Worm (Caenorhabditis elegans): ENCODE measurements around the gene F21C10.4.
A peak's percentile ranks its signal among the peaks of the same experiment; 100 is the strongest.

The F21C10.4 gene

ce11 chrV:9172989-9173388 lies 46.6 kb downstream of the F21C10.4 start, which contains the start of gene gad-3:
Gene gad-3 (minus strand): TSS chrV:9173005.
- no peak for TF ChIP-seq elt-1 (tag; optimal IDR thresholded peaks at IDR 0.05)
- no peak for TF ChIP-seq egl-5 (tag; optimal IDR thresholded peaks at IDR 0.05)
- no peak for TF ChIP-seq aly-2 (tag; optimal IDR thresholded peaks at IDR 0.05)
- no peak for TF ChIP-seq daf-12 (tag; optimal IDR thresholded peaks at IDR 0.05)
- TF ChIP-seq fkh-2 (tag; optimal IDR thresholded peaks at IDR 0.05), result no peak
- TF ChIP-seq pha-4 (tag; optimal IDR thresholded peaks at IDR 0.05), result peak; percentile 52
- peak; percentile 52 for TF ChIP-seq pqm-1 (tag; optimal IDR thresholded peaks at IDR 0.05)
- TF ChIP-seq elt-2 (tag; optimal IDR thresholded peaks at IDR 0.05), result peak; percentile 63
- no peak for TF ChIP-seq fos-1 (tag; optimal IDR thresholded peaks at IDR 0.05)

- no peak for TF ChIP-seq zag-1 (tag; optimal IDR thresholded peaks at IDR 0.05)
Observed at ce11 chrV:9173789-9174188, 47.4 kb downstream of the F21C10.4 start, which contains the start of gene pqn-16. Gene pqn-16 (plus strand): TSS chrV:9174089.

- TF ChIP-seq nhr-76 (tag; optimal IDR thresholded peaks at IDR 0.05) (no peak), aly-2 (tag; optimal IDR thresholded peaks at IDR 0.05) (no peak), elt-1 (tag; optimal IDR thresholded peaks at IDR 0.05) (peak; percentile 37), nhr-23 (tag; optimal IDR thresholded peaks at IDR 0.05) (peak; percentile 89), mml-1 (tag; optimal IDR thresholded peaks at IDR 0.05) (no peak), lin-39 (tag; optimal IDR thresholded peaks at IDR 0.05) (peak; percentile 7), nhr-237 (tag; optimal IDR thresholded peaks at IDR 0.05) (no peak), ceh-9 (tag; optimal IDR thresholded peaks at IDR 0.05) (no peak), ztf-4 (tag; optimal IDR thresholded peaks at IDR 0.05) (no peak), nhr-11 (tag; optimal IDR thresholded peaks at IDR 0.05) (no peak), egl-5 (tag; optimal IDR thresholded peaks at IDR 0.05) (peak; percentile 67), ceh-82 (tag; optimal IDR thresholded peaks at IDR 0.05) (peak; percentile 19), ceh-28 (tag; optimal IDR thresholded peaks at IDR 0.05) (peak; percentile 82), elt-2 (tag; optimal IDR thresholded peaks at IDR 0.05) (peak; percentile 71), nhr-12 (tag; optimal IDR thresholded peaks at IDR 0.05) (no peak), pha-4 (tag; optimal IDR thresholded peaks at IDR 0.05) (peak; percentile 95), nhr-67 (tag; optimal IDR thresholded peaks at IDR 0.05) (no peak), elt-3 (tag; optimal IDR thresholded peaks at IDR 0.05) (no peak), sea-2 (GFP tag; optimal IDR thresholded peaks at IDR 0.05) (no peak), pqm-1 (tag; optimal IDR thresholded peaks at IDR 0.05) (peak; percentile 73), hmg-11 (tag; optimal IDR thresholded peaks at IDR 0.05) (peak; percentile 71), snpc-4 (tag; optimal IDR thresholded peaks at IDR 0.05) (peak; percentile 88), nhr-43 (tag; optimal IDR thresholded peaks at IDR 0.05; ENCODE audit: poor library complexity, severe bottlenecking) (peak; percentile 77), R02D3.7 (tag; optimal IDR thresholded peaks at IDR 0.05) (peak; percentile 75), lin-15B (tag; optimal IDR thresholded peaks at IDR 0.05) (peak; percentile 88), ZK546.5 (tag; optimal IDR thresholded peaks at IDR 0.05) (no peak), unc-62 (GFP tag; optimal IDR thresholded peaks at IDR 0.05) (peak; percentile 60), daf-12 (tag; optimal IDR thresholded peaks at IDR 0.05) (no peak), nfya-1 (tag; optimal IDR thresholded peaks at IDR 0.05; ENCODE audit: insufficient read depth) (peak; percentile 85), ama-1 (optimal IDR thresholded peaks at IDR 0.05) (peak; percentile 41), tbx-2 (tag; optimal IDR thresholded peaks at IDR 0.05) (peak; percentile 76), egl-27 (tag; optimal IDR thresholded peaks at IDR 0.05) (peak; percentile 25), ceh-16 (tag; optimal IDR thresholded peaks at IDR 0.05) (no peak), lsy-12 (tag; optimal IDR thresholded peaks at IDR 0.05) (peak; percentile 73), fkh-2 (tag; optimal IDR thresholded peaks at IDR 0.05) (no peak), mdl-1 (tag; optimal IDR thresholded peaks at IDR 0.05) (no peak), unc-39 (tag; optimal IDR thresholded peaks at IDR 0.05) (no peak), eor-1 (tag; optimal IDR thresholded peaks at IDR 0.05) (no peak), ztf-11 (tag; optimal IDR thresholded peaks at IDR 0.05) (no peak), nhr-25 (tag; optimal IDR thresholded peaks at IDR 0.05) (peak; percentile 84), fos-1 (tag; optimal IDR thresholded peaks at IDR 0.05) (no peak), skn-1 (tag; optimal IDR thresholded peaks at IDR 0.05) (no peak), nhr-77 (tag; optimal IDR thresholded peaks at IDR 0.05) (no peak), fkh-10 (GFP tag; optimal IDR thresholded peaks at IDR 0.05) (no peak), nhr-28 (tag; optimal IDR thresholded peaks at IDR 0.05) (no peak), zag-1 (tag; optimal IDR thresholded peaks at IDR 0.05) (no peak), jun-1 (tag; optimal IDR thresholded peaks at IDR 0.05) (peak; percentile 71)
Observed at ce11 chrV:9175218-9175837, 48.9 kb downstream of the F21C10.4 start, which contains the start of gene spas-1. Gene spas-1 (plus strand): TSS chrV:9175789.
